In genomic region chrX:9350309-9350708, dm6 we compare ENCODE assay signal across 1 fruit fly cellular context.
TF ChIP-seq lines count a peak whose summit lies in the region.

No protein-coding gene starts in this region.

TF ChIP-seq in whole organism, embryonic, 481 proteins besides CTCF, POLR2A, EP300 and RAD21 (continued from another document and continues in another):
- TF ChIP-seq nerfin-2 (GFP tag; IDR thresholded peaks at IDR 0.05; lab: Robert Waterston, UW; ENCODE audit: partially characterized antibody) (no peak), Ssrp (tag; optimal IDR thresholded peaks at IDR 0.05; lab: Kevin White, UChicago) (peak; percentile 49), gcm2 (GFP tag; optimal IDR thresholded peaks at IDR 0.05; lab: Kevin White, UChicago) (no peak), dm (GFP tag; optimal IDR thresholded peaks at IDR 0.05; lab: Kevin White, UChicago) (no peak), ssp (GFP tag; IDR thresholded peaks at IDR 0.05; lab: Robert Waterston, UW) (no peak), HmgZ (tag; optimal IDR thresholded peaks at IDR 0.05; lab: Kevin White, UChicago) (no peak), insv (GFP tag; optimal IDR thresholded peaks at IDR 0.05; lab: Kevin White, UChicago) (no peak), Ets65A (GFP tag; lab: Kevin White, UChicago) (peak; percentile 35), CG1647 (GFP tag; optimal IDR thresholded peaks at IDR 0.05; lab: Kevin White, UChicago) (no peak), E2f1 (GFP tag; IDR thresholded peaks at IDR 0.05; lab: Robert Waterston, UW) (peak; percentile 40; the same call in 1 of the 2 replicates), stwl (tag; optimal IDR thresholded peaks at IDR 0.05; lab: Kevin White, UChicago) (no peak), CG5180 (GFP tag; optimal IDR thresholded peaks at IDR 0.05; lab: Kevin White, UChicago) (no peak), Rfx (GFP tag; IDR thresholded peaks at IDR 0.05; lab: Robert Waterston, UW) (peak; percentile 37), CG4404 (GFP tag; IDR thresholded peaks at IDR 0.05; lab: Robert Waterston, UW) (no peak), CG13775 (GFP tag; optimal IDR thresholded peaks at IDR 0.05; lab: Kevin White, UChicago) (peak; percentile 19), Max (GFP tag; optimal IDR thresholded peaks at IDR 0.05; lab: Kevin White, UChicago) (no peak), CG9932 (GFP tag; IDR thresholded peaks at IDR 0.05; lab: Robert Waterston, UW) (peak; percentile 35; the same call in 1 of the 2 replicates), Nf-YB (GFP tag; optimal IDR thresholded peaks at IDR 0.05; lab: Kevin White, UChicago) (peak; percentile 16), HmgD (GFP tag; optimal IDR thresholded peaks at IDR 0.05; lab: Kevin White, UChicago) (no peak), CG2116 (GFP tag; optimal IDR thresholded peaks at IDR 0.05; lab: Kevin White, UChicago) (no peak), Doc3 (GFP tag; IDR thresholded peaks at IDR 0.05; lab: Robert Waterston, UW; ENCODE audit: partially characterized antibody) (no peak), CG18764 (GFP tag; optimal IDR thresholded peaks at IDR 0.05; lab: Kevin White, UChicago) (no peak), Rx (GFP tag; IDR thresholded peaks at IDR 0.05; lab: Robert Waterston, UW) (no peak), CG9817 (tag; optimal IDR thresholded peaks at IDR 0.05; lab: Kevin White, UChicago) (peak; percentile 14), CG9609 (GFP tag; optimal IDR thresholded peaks at IDR 0.05; lab: Kevin White, UChicago) (no peak), sob (GFP tag; IDR thresholded peaks at IDR 0.05; lab: Robert Waterston, UW) (no peak), ash1 (GFP tag; optimal IDR thresholded peaks at IDR 0.05; lab: Kevin White, UChicago) (no peak), CG17829 (tag; optimal IDR thresholded peaks at IDR 0.05; lab: Kevin White, UChicago) (peak; percentile 48), Drgx (GFP tag; IDR thresholded peaks at IDR 0.05; lab: Robert Waterston, UW) (no peak), Bgb (GFP tag; IDR thresholded peaks at IDR 0.05; lab: Robert Waterston, UW; ENCODE audit: partially characterized antibody) (no peak), disco-r (GFP tag; optimal IDR thresholded peaks at IDR 0.05; lab: Kevin White, UChicago) (no peak), CG8478 (optimal IDR thresholded peaks at IDR 0.05; lab: Kevin White, UChicago) (no peak), CG31224 (GFP tag; IDR thresholded peaks at IDR 0.05; lab: Robert Waterston, UW) (no peak), repo (GFP tag; optimal IDR thresholded peaks at IDR 0.05; lab: Kevin White, UChicago) (no peak), Dbx (GFP tag; IDR thresholded peaks at IDR 0.05; lab: Robert Waterston, UW) (no peak), kni (GFP tag; optimal IDR thresholded peaks at IDR 0.05; lab: Kevin White, UChicago) (no peak), dan (GFP tag; IDR thresholded peaks at IDR 0.05; lab: Robert Waterston, UW) (no peak), hkb (optimal IDR thresholded peaks at IDR 0.05; lab: Kevin White, UChicago) (no peak), hkb (GFP tag; IDR thresholded peaks at IDR 0.05; lab: Robert Waterston, UW) (no peak; the same call in 1 of the 2 replicates), Dp (GFP tag; optimal IDR thresholded peaks at IDR 0.05; lab: Kevin White, UChicago) (no peak), peb (GFP tag; IDR thresholded peaks at IDR 0.05; lab: Robert Waterston, UW) (no peak), psq (GFP tag; optimal IDR thresholded peaks at IDR 0.05; lab: Kevin White, UChicago) (no peak), CG32772 (GFP tag; IDR thresholded peaks at IDR 0.05; lab: Robert Waterston, UW) (no peak), CG6683 (GFP tag; optimal IDR thresholded peaks at IDR 0.05; lab: Kevin White, UChicago) (no peak), CG4707 (GFP tag; optimal IDR thresholded peaks at IDR 0.05; lab: Kevin White, UChicago) (no peak), CG12744 (GFP tag; optimal IDR thresholded peaks at IDR 0.05; lab: Kevin White, UChicago) (no peak), dpn (GFP tag; optimal IDR thresholded peaks at IDR 0.05; lab: Kevin White, UChicago) (peak in 1 of 2 experiments; percentile 22), CG17359 (tag; optimal IDR thresholded peaks at IDR 0.05; lab: Kevin White, UChicago) (peak; percentile 53), zen (tag; optimal IDR thresholded peaks at IDR 0.05; lab: Kevin White, UChicago) (peak; percentile 13), MTF-1 (GFP tag; optimal IDR thresholded peaks at IDR 0.05; lab: Kevin White, UChicago; ENCODE audit: borderline replicate concordance) (no peak), Fer2 (tag; optimal IDR thresholded peaks at IDR 0.05; lab: Kevin White, UChicago) (no peak), CG15514 (GFP tag; optimal IDR thresholded peaks at IDR 0.05; lab: Kevin White, UChicago) (peak; percentile 1), nau (GFP tag; optimal IDR thresholded peaks at IDR 0.05; lab: Kevin White, UChicago) (no peak), tup (GFP tag; optimal IDR thresholded peaks at IDR 0.05; lab: Kevin White, UChicago) (no peak), unc-4 (GFP tag; IDR thresholded peaks at IDR 0.05; lab: Robert Waterston, UW; ENCODE audit: partially characterized antibody) (no peak), CG2678 (tag; optimal IDR thresholded peaks at IDR 0.05; lab: Kevin White, UChicago) (peak; percentile 69), CG33213 (GFP tag; optimal IDR thresholded peaks at IDR 0.05; lab: Kevin White, UChicago) (no peak), zf30C (GFP tag; optimal IDR thresholded peaks at IDR 0.05; lab: Kevin White, UChicago) (no peak), Xrp1 (GFP tag; IDR thresholded peaks at IDR 0.05; lab: Robert Waterston, UW) (peak; percentile 22; the same call in 1 of the 2 replicates), CG17912 (GFP tag; optimal IDR thresholded peaks at IDR 0.05; lab: Kevin White, UChicago) (no peak), CG31441 (GFP tag; IDR thresholded peaks at IDR 0.05; lab: Robert Waterston, UW) (peak; percentile 63), CG13424 (tag; optimal IDR thresholded peaks at IDR 0.05; lab: Kevin White, UChicago) (peak; percentile 67), CG17385 (GFP tag; optimal IDR thresholded peaks at IDR 0.05; lab: Kevin White, UChicago) (peak; percentile 31), zfh1 (GFP tag; IDR thresholded peaks at IDR 0.05; lab: Robert Waterston, UW) (no peak; the same call in 2 of the 3 replicates), gsb-n (tag; optimal IDR thresholded peaks at IDR 0.05; lab: Kevin White, UChicago) (peak; percentile 27), CG12071 (GFP tag; optimal IDR thresholded peaks at IDR 0.05; lab: Kevin White, UChicago) (no peak), Med (GFP tag; lab: Kevin White, UChicago) (no peak), ci (GFP tag; IDR thresholded peaks at IDR 0.05; lab: Robert Waterston, UW) (peak; percentile 34; the same call in 1 of the 3 replicates), chm (GFP tag; IDR thresholded peaks at IDR 0.05; lab: Robert Waterston, UW) (no peak), HLH4C (GFP tag; IDR thresholded peaks at IDR 0.05; lab: Robert Waterston, UW; ENCODE audit: partially characterized antibody) (no peak), CG17361 (GFP tag; IDR thresholded peaks at IDR 0.05; lab: Robert Waterston, UW) (peak; percentile 32; the same call in 1 of the 3 replicates), dati (GFP tag; IDR thresholded peaks at IDR 0.05; lab: Robert Waterston, UW) (no peak), CG18599 (GFP tag; optimal IDR thresholded peaks at IDR 0.05; lab: Kevin White, UChicago) (peak; percentile 65), CG6689 (GFP tag; IDR thresholded peaks at IDR 0.05; lab: Robert Waterston, UW) (no peak; the same call in 1 of the 2 replicates), gro (GFP tag; optimal IDR thresholded peaks at IDR 0.05; lab: Kevin White, UChicago) (no peak), cg (GFP tag; optimal IDR thresholded peaks at IDR 0.05; lab: Kevin White, UChicago) (no peak), bowl (GFP tag; IDR thresholded peaks at IDR 0.05; lab: Robert Waterston, UW) (no peak), run (tag; optimal IDR thresholded peaks at IDR 0.05; lab: Kevin White, UChicago) (no peak), Abd-B (GFP tag; optimal IDR thresholded peaks at IDR 0.05; lab: Kevin White, UChicago) (peak; percentile 16), CG3847 (GFP tag; IDR thresholded peaks at IDR 0.05; lab: Robert Waterston, UW) (peak; percentile 42; the same call in 1 of the 2 replicates), jing (GFP tag; optimal IDR thresholded peaks at IDR 0.05; lab: Kevin White, UChicago) (no peak), Tbp (GFP tag; optimal IDR thresholded peaks at IDR 0.05; lab: Kevin White, UChicago) (no peak), ERR (GFP tag; optimal IDR thresholded peaks at IDR 0.05; lab: Kevin White, UChicago) (no peak), pb (GFP tag; optimal IDR thresholded peaks at IDR 0.05; lab: Kevin White, UChicago) (no peak), CG3407 (GFP tag; optimal IDR thresholded peaks at IDR 0.05; lab: Kevin White, UChicago) (no peak), CG14441 (GFP tag; IDR thresholded peaks at IDR 0.05; lab: Robert Waterston, UW) (no peak), Lpt (GFP tag; optimal IDR thresholded peaks at IDR 0.05; lab: Kevin White, UChicago) (no peak), Kr (GFP tag; optimal IDR thresholded peaks at IDR 0.05; lab: Kevin White, UChicago) (no peak), org-1 (GFP tag; optimal IDR thresholded peaks at IDR 0.05; lab: Kevin White, UChicago) (no peak), Gsc (GFP tag; IDR thresholded peaks at IDR 0.05; lab: Robert Waterston, UW) (no peak), NFAT (GFP tag; IDR thresholded peaks at IDR 0.05; lab: Robert Waterston, UW) (no peak), Spps (tag; optimal IDR thresholded peaks at IDR 0.05; lab: Kevin White, UChicago) (no peak), YL-1 (GFP tag; optimal IDR thresholded peaks at IDR 0.05; lab: Kevin White, UChicago) (no peak), mirr (GFP tag; optimal IDR thresholded peaks at IDR 0.05; lab: Kevin White, UChicago) (no peak), luna (GFP tag; optimal IDR thresholded peaks at IDR 0.05; lab: Kevin White, UChicago) (no peak), slou (GFP tag; optimal IDR thresholded peaks at IDR 0.05; lab: Kevin White, UChicago) (no peak), Dref (GFP tag; IDR thresholded peaks at IDR 0.05; lab: Robert Waterston, UW) (no peak), CG3838 (GFP tag; optimal IDR thresholded peaks at IDR 0.05; lab: Kevin White, UChicago) (no peak), CG16813 (GFP tag; IDR thresholded peaks at IDR 0.05; lab: Robert Waterston, UW; ENCODE audit: partially characterized antibody) (no peak), Jarid2 (GFP tag; optimal IDR thresholded peaks at IDR 0.05; lab: Kevin White, UChicago) (no peak), fd3F (GFP tag; optimal IDR thresholded peaks at IDR 0.05; lab: Kevin White, UChicago) (peak; percentile 22), tap (tag; optimal IDR thresholded peaks at IDR 0.05; lab: Kevin White, UChicago) (no peak), Dip3 (GFP tag; optimal IDR thresholded peaks at IDR 0.05; lab: Kevin White, UChicago) (no peak), CG32767 (GFP tag; IDR thresholded peaks at IDR 0.05; lab: Robert Waterston, UW) (no peak), CG7271 (tag; optimal IDR thresholded peaks at IDR 0.05; lab: Kevin White, UChicago) (no peak), CG30403 (GFP tag; optimal IDR thresholded peaks at IDR 0.05; lab: Kevin White, UChicago) (peak; percentile 2), fru (optimal IDR thresholded peaks at IDR 0.05; lab: Kevin White, UChicago) (no peak), vfl (GFP tag; optimal IDR thresholded peaks at IDR 0.05; lab: Kevin White, UChicago) (no peak), CG1529 (GFP tag; optimal IDR thresholded peaks at IDR 0.05; lab: Kevin White, UChicago) (no peak), CG9876 (GFP tag; optimal IDR thresholded peaks at IDR 0.05; lab: Kevin White, UChicago) (no peak), CG3163 (GFP tag; optimal IDR thresholded peaks at IDR 0.05; lab: Kevin White, UChicago) (no peak), CG11695 (GFP tag; IDR thresholded peaks at IDR 0.05; lab: Robert Waterston, UW) (peak; percentile 43; the same call in 1 of the 3 replicates), CG12236 (GFP tag; optimal IDR thresholded peaks at IDR 0.05; lab: Kevin White, UChicago) (no peak), CG3995 (GFP tag; optimal IDR thresholded peaks at IDR 0.05; lab: Kevin White, UChicago) (no peak), wor (GFP tag; IDR thresholded peaks at IDR 0.05; lab: Robert Waterston, UW) (no peak), Usf (GFP tag; optimal IDR thresholded peaks at IDR 0.05; lab: Kevin White, UChicago) (no peak), CG2875 (GFP tag; optimal IDR thresholded peaks at IDR 0.05; lab: Kevin White, UChicago) (no peak), CG4820 (GFP tag; optimal IDR thresholded peaks at IDR 0.05; lab: Kevin White, UChicago) (no peak), tgo (GFP tag; IDR thresholded peaks at IDR 0.05; lab: Robert Waterston, UW) (peak; percentile 48; the same call in 2 of the 3 replicates), Mrtf (GFP tag; IDR thresholded peaks at IDR 0.05; lab: Robert Waterston, UW) (no peak), gt (GFP tag; IDR thresholded peaks at IDR 0.05; lab: Robert Waterston, UW) (no peak), pros (GFP tag; optimal IDR thresholded peaks at IDR 0.05; lab: Kevin White, UChicago) (no peak), h (optimal IDR thresholded peaks at IDR 0.05; lab: Kevin White, UChicago) (no peak), lbe (GFP tag; optimal IDR thresholded peaks at IDR 0.05; lab: Kevin White, UChicago) (no peak), ewg (GFP tag; optimal IDR thresholded peaks at IDR 0.05; lab: Kevin White, UChicago) (no peak), dysf (GFP tag; IDR thresholded peaks at IDR 0.05; lab: Robert Waterston, UW) (no peak; the same call in 2 of the 3 replicates), ham (GFP tag; IDR thresholded peaks at IDR 0.05; lab: Robert Waterston, UW) (no peak), Vsx1 (GFP tag; optimal IDR thresholded peaks at IDR 0.05; lab: Kevin White, UChicago) (no peak), cwo (GFP tag; optimal IDR thresholded peaks at IDR 0.05; lab: Kevin White, UChicago) (peak; percentile 39), CG4617 (GFP tag; optimal IDR thresholded peaks at IDR 0.05; lab: Kevin White, UChicago; ENCODE audit: borderline replicate concordance) (no peak), ems (GFP tag; optimal IDR thresholded peaks at IDR 0.05; lab: Kevin White, UChicago) (no peak), maf-S (GFP tag; optimal IDR thresholded peaks at IDR 0.05; lab: Kevin White, UChicago) (no peak), CG2129 (GFP tag; IDR thresholded peaks at IDR 0.05; lab: Robert Waterston, UW; ENCODE audit: partially characterized antibody) (no peak), CG15073 (GFP tag; optimal IDR thresholded peaks at IDR 0.05; lab: Kevin White, UChicago) (no peak), gcm (GFP tag; optimal IDR thresholded peaks at IDR 0.05; lab: Kevin White, UChicago) (peak; percentile 32), CG11723 (GFP tag; optimal IDR thresholded peaks at IDR 0.05; lab: Kevin White, UChicago) (no peak), CG18619 (GFP tag; optimal IDR thresholded peaks at IDR 0.05; lab: Kevin White, UChicago) (peak; percentile 24), NC2β (GFP tag; optimal IDR thresholded peaks at IDR 0.05; lab: Kevin White, UChicago) (no peak)
